Fruit fly (Drosophila melanogaster) whole organism, embryonic: ENCODE results near the gene Nup160.

Experiments used
- Adf1 ChIP-seq: fragments of 200-800 bp; sonication (Bioruptor generic); IDR thresholded peaks from 2 replicates; pipeline ENCODE4 v1.3.6; 2022; ENCODE audit warnings: missing biosample characterization, missing genetic modification characterization
- Awh ChIP-seq: fragments of 200-800 bp; sonication (Bioruptor generic); IDR thresholded peaks from 2 replicates; pipeline ENCODE4, ENCODE4 v1.3.6; 2022; ENCODE audit warnings: missing biosample characterization, missing genetic modification characterization
- CG10366 ChIP-seq: fragments of 200-800 bp; sonication (Bioruptor generic); IDR thresholded peaks from 2 replicates; pipeline ENCODE4 v1.3.6; 2022; ENCODE audit warnings: missing biosample characterization, missing genetic modification characterization
- CG11247 ChIP-seq: fragments of 200-800 bp; sonication (Bioruptor generic); IDR thresholded peaks from 2 replicates; pipeline ENCODE4 v1.3.6; 2022; ENCODE audit warnings: missing biosample characterization, missing genetic modification characterization
- CG11456 ChIP-seq: fragments of 200-800 bp; sonication (Bioruptor generic); IDR thresholded peaks from 3 replicates; pipeline ENCODE4 v1.3.6; 2022; ENCODE audit warnings: missing biosample characterization, missing genetic modification characterization
- CG12659 ChIP-seq: fragments of 200-800 bp; sonication (Bioruptor generic); optimal IDR thresholded peaks from 3 replicates; lab custom pipeline; 2017; ENCODE audit warnings: mild to moderate bottlenecking, missing biosample characterization, missing genetic modification reagents, missing genetic modification characterization
- CG12744 ChIP-seq: fragments of 200-800 bp; sonication (Bioruptor generic); optimal IDR thresholded peaks from 2 replicates; lab custom pipeline; 2016; ENCODE audit warnings: missing biosample characterization, missing genetic modification characterization
- CG15514 ChIP-seq: fragments of 200-800 bp; sonication (Bioruptor generic); optimal IDR thresholded peaks from 3 replicates; lab custom pipeline; 2017; ENCODE audit warnings: missing biosample characterization, missing genetic modification characterization, mild to moderate bottlenecking, moderate library complexity, missing genetic modification reagents
- CG16779 ChIP-seq: fragments of 200-800 bp; sonication (Bioruptor generic); IDR thresholded peaks from 2 replicates; pipeline ENCODE4 v1.3.6; 2022; ENCODE audit warnings: missing biosample characterization, missing genetic modification characterization
- CG17359 ChIP-seq: fragments of 200-800 bp; sonication (Bioruptor generic); optimal IDR thresholded peaks from 3 replicates; lab custom pipeline; 2018; ENCODE audit warnings: missing biosample characterization, mild to moderate bottlenecking, missing genetic modification characterization, moderate library complexity
- CG18599 ChIP-seq: fragments of 200-800 bp; sonication (Bioruptor generic); optimal IDR thresholded peaks from 3 replicates; lab custom pipeline; 2017; ENCODE audit warnings: missing biosample characterization, missing genetic modification characterization, mild to moderate bottlenecking, moderate library complexity, missing genetic modification reagents
- CG30403 ChIP-seq: fragments of 200-800 bp; sonication (Bioruptor generic); optimal IDR thresholded peaks from 3 replicates; lab custom pipeline; 2016; ENCODE audit warnings: missing biosample characterization, missing genetic modification characterization
- CG6813 ChIP-seq: fragments of 200-800 bp; sonication (Bioruptor generic); optimal IDR thresholded peaks from 2 replicates; lab custom pipeline; 2017; ENCODE audit warnings: missing biosample characterization, missing genetic modification characterization, mild to moderate bottlenecking, moderate library complexity, missing genetic modification reagents
- CG7987 ChIP-seq: fragments of 200-800 bp; sonication (Bioruptor generic); optimal IDR thresholded peaks from 2 replicates; lab custom pipeline; 2018; ENCODE audit warnings: missing biosample characterization, mild to moderate bottlenecking, missing genetic modification characterization, moderate library complexity
- Chrac-16 ChIP-seq: fragments of 200-800 bp; sonication (Bioruptor generic); optimal IDR thresholded peaks from 3 replicates; lab custom pipeline; 2016; ENCODE audit warnings: missing biosample characterization, missing genetic modification characterization
- Doc3 ChIP-seq: fragments of 200-800 bp; sonication (Bioruptor generic); IDR thresholded peaks from 3 replicates; pipeline ENCODE4 v1.3.6; 2022; ENCODE audit warnings: missing biosample characterization, missing genetic modification characterization; ENCODE audit not compliant: partially characterized antibody
- Dp ChIP-seq: fragments of 200-800 bp; sonication (Bioruptor generic); optimal IDR thresholded peaks from 2 replicates; lab custom pipeline; 2018; ENCODE audit warnings: missing biosample characterization, mild to moderate bottlenecking, missing genetic modification characterization, moderate library complexity
- Elba2 ChIP-seq: fragments of 200-800 bp; sonication (Bioruptor generic); optimal IDR thresholded peaks from 3 replicates; lab custom pipeline; 2016; ENCODE audit warnings: missing biosample characterization, missing genetic modification characterization
- Gug ChIP-seq: fragments of 200-800 bp; sonication (Bioruptor generic); IDR thresholded peaks from 4 replicates; pipeline ENCODE4 v1.3.6; 2022; ENCODE audit warnings: missing biosample characterization, missing genetic modification characterization
- H2.0 ChIP-seq: fragments of 200-800 bp; sonication (Bioruptor generic); IDR thresholded peaks from 2 replicates; pipeline ENCODE4 v1.3.6; 2022; ENCODE audit warnings: missing biosample characterization, missing genetic modification characterization
- Hand ChIP-seq: fragments of 200-800 bp; sonication (Bioruptor generic); optimal IDR thresholded peaks from 2 replicates; lab custom pipeline; 2017; ENCODE audit warnings: mild to moderate bottlenecking, missing biosample characterization, missing genetic modification reagents, missing genetic modification characterization
- Hmr ChIP-seq: fragments of 200-800 bp; sonication (Bioruptor generic); optimal IDR thresholded peaks from 3 replicates; lab custom pipeline; 2017; ENCODE audit warnings: mild to moderate bottlenecking, missing biosample characterization, missing genetic modification reagents, missing genetic modification characterization
- Meics ChIP-seq: fragments of 200-800 bp; sonication (Bioruptor generic); optimal IDR thresholded peaks from 2 replicates; lab custom pipeline; 2017; ENCODE audit warnings: missing biosample characterization, mild to moderate bottlenecking, missing genetic modification characterization
- PHDP ChIP-seq: fragments of 200-800 bp; sonication (Bioruptor generic); optimal IDR thresholded peaks from 3 replicates; lab custom pipeline; 2018; ENCODE audit warnings: missing biosample characterization, mild to moderate bottlenecking, missing genetic modification characterization, moderate library complexity
- Side ChIP-seq: fragments of 200-800 bp; sonication (Bioruptor generic); optimal IDR thresholded peaks from 2 replicates; lab custom pipeline; 2016; ENCODE audit warnings: missing biosample characterization, missing genetic modification characterization
- Trl ChIP-seq, 3 experiments: fragments of >200 bp in 2 of 3; fragments of 200-800 bp in 1 of 3; sonication (Bioruptor generic) in 1 of 3; optimal IDR thresholded peaks; 2 replicates in 1 of 3; 3 replicates in 2 of 3; lab custom pipeline; 2016 to 2017; ENCODE audit warnings: missing biosample characterization in 1 of 3, missing genetic modification characterization in 1 of 3
- Xbp1 ChIP-seq: fragments of 200-800 bp; sonication (Bioruptor generic); optimal IDR thresholded peaks from 3 replicates; lab custom pipeline; 2016; ENCODE audit warnings: missing biosample characterization, mild to moderate bottlenecking, missing genetic modification characterization
- ase ChIP-seq: fragments of 200-800 bp; sonication (Bioruptor generic); IDR thresholded peaks from 3 replicates; pipeline ENCODE4 v1.3.6; 2022; ENCODE audit warnings: missing biosample characterization, missing genetic modification characterization
- bbx ChIP-seq: fragments of 200-800 bp; sonication (Bioruptor generic); IDR thresholded peaks from 2 replicates; pipeline ENCODE4 v1.3.6; 2022; ENCODE audit warnings: missing biosample characterization, missing genetic modification characterization; ENCODE audit not compliant: partially characterized antibody
- bcd ChIP-seq: fragments of 200-800 bp; sonication (Bioruptor generic); optimal IDR thresholded peaks from 2 replicates; lab custom pipeline; 2017; ENCODE audit warnings: missing biosample characterization, mild to moderate bottlenecking, missing genetic modification characterization
- ci ChIP-seq: fragments of 200-800 bp; sonication (Bioruptor generic); IDR thresholded peaks from 3 replicates; pipeline ENCODE4 v1.3.6; 2022; ENCODE audit warnings: missing biosample characterization, missing genetic modification characterization
- corto ChIP-seq: fragments of 200-800 bp; sonication (Bioruptor generic); optimal IDR thresholded peaks from 2 replicates; lab custom pipeline; 2016; ENCODE audit warnings: missing biosample characterization, mild to moderate bottlenecking, missing genetic modification characterization, moderate library complexity
- croc ChIP-seq: fragments of 200-800 bp; sonication (Bioruptor generic); conservative IDR thresholded peaks from 3 replicates; pipeline ENCODE4 v1.3.6; 2022; ENCODE audit warnings: missing biosample characterization, missing genetic modification characterization
- disco-r ChIP-seq: fragments of 200-800 bp; sonication (Bioruptor generic); optimal IDR thresholded peaks from 2 replicates; lab custom pipeline; 2016; ENCODE audit warnings: missing biosample characterization, missing genetic modification characterization
- ewg ChIP-seq: fragments of 200-800 bp; sonication (Bioruptor generic); optimal IDR thresholded peaks from 3 replicates; lab custom pipeline; 2017; ENCODE audit warnings: mild to moderate bottlenecking, missing biosample characterization, missing genetic modification reagents, missing genetic modification characterization
- gem ChIP-seq: fragments of 200-800 bp; sonication (Bioruptor generic); optimal IDR thresholded peaks from 2 replicates; lab custom pipeline; 2019; ENCODE audit warnings: missing biosample characterization, mild to moderate bottlenecking, missing genetic modification characterization, moderate library complexity
- grn ChIP-seq: fragments of 200-800 bp; sonication (Bioruptor generic); optimal IDR thresholded peaks from 3 replicates; lab custom pipeline; 2017; ENCODE audit warnings: missing biosample characterization, missing genetic modification characterization
- jigr1 ChIP-seq: fragments of 200-800 bp; sonication (Bioruptor generic); IDR thresholded peaks from 3 replicates; pipeline ENCODE4 v1.3.6; 2022; ENCODE audit warnings: missing biosample characterization, missing genetic modification characterization
- ken ChIP-seq: fragments of 200-800 bp; sonication (Bioruptor generic); IDR thresholded peaks from 3 replicates; pipeline ENCODE4 v1.3.6; 2022; ENCODE audit warnings: missing biosample characterization, missing genetic modification characterization
- lbe ChIP-seq: fragments of 200-800 bp; sonication (Bioruptor generic); optimal IDR thresholded peaks from 2 replicates; lab custom pipeline; 2016; ENCODE audit warnings: missing biosample characterization, mild to moderate bottlenecking, missing genetic modification characterization
- phol ChIP-seq: fragments of 200-800 bp; sonication (Bioruptor generic); optimal IDR thresholded peaks from 3 replicates; lab custom pipeline; 2018; ENCODE audit warnings: missing biosample characterization, mild to moderate bottlenecking, missing genetic modification characterization, moderate library complexity
- pnt ChIP-seq: fragments of 200-800 bp; sonication (Bioruptor generic); optimal IDR thresholded peaks from 3 replicates; lab custom pipeline; 2016; ENCODE audit warnings: missing biosample characterization, missing genetic modification characterization
- pzg ChIP-seq: fragments of 200-800 bp; sonication (Bioruptor generic); optimal IDR thresholded peaks from 3 replicates; lab custom pipeline; 2018; ENCODE audit warnings: missing biosample characterization, mild to moderate bottlenecking, missing genetic modification characterization, moderate library complexity
- ranshi ChIP-seq: fragments of 200-800 bp; sonication (Bioruptor generic); IDR thresholded peaks from 2 replicates; pipeline ENCODE4 v1.3.6; 2022; ENCODE audit warnings: missing biosample characterization, missing genetic modification characterization
- row ChIP-seq: fragments of 200-800 bp; sonication (Bioruptor generic); IDR thresholded peaks from 3 replicates; pipeline ENCODE4 v1.3.6; 2022; ENCODE audit warnings: missing biosample characterization, missing genetic modification characterization
- scrt ChIP-seq: fragments of 200-800 bp; sonication (Bioruptor generic); optimal IDR thresholded peaks from 2 replicates; lab custom pipeline; 2018; ENCODE audit warnings: missing biosample characterization, mild to moderate bottlenecking, missing genetic modification characterization, moderate library complexity
- seq ChIP-seq: fragments of 200-800 bp; sonication (Bioruptor generic); IDR thresholded peaks from 2 replicates; pipeline ENCODE4 v1.3.6; 2022; ENCODE audit warnings: missing biosample characterization, missing genetic modification characterization
- slbo ChIP-seq: fragments of 200-800 bp; sonication (Bioruptor generic); IDR thresholded peaks from 2 replicates; pipeline ENCODE4 v1.3.6; 2022; ENCODE audit warnings: missing biosample characterization, missing genetic modification characterization
- ssp ChIP-seq: fragments of 200-800 bp; sonication (Bioruptor generic); IDR thresholded peaks from 2 replicates; pipeline ENCODE4 v1.3.6; 2022; ENCODE audit warnings: missing biosample characterization, missing genetic modification characterization

Nup160 gene

dm6 chr2L:11086357-11086924 is 37.1 kb upstream of the Nup160 start, which contains the start of gene CG16854 (continued):
- TF ChIP-seq pzg (GFP tag; lab: Kevin White, UChicago) (peak; percentile 27), CG12659 (GFP tag; lab: Kevin White, UChicago) (peak; percentile 10), Meics (GFP tag; lab: Kevin White, UChicago) (peak; percentile 12), corto (GFP tag; lab: Kevin White, UChicago) (no peak), croc (GFP tag; lab: Robert Waterston, UW) (no peak), Awh (GFP tag; lab: Robert Waterston, UW) (no peak), CG11247 (GFP tag; lab: Robert Waterston, UW) (0 out of 2 replicates have a peak, but pooled peaks have one; percentile 9), Adf1 (no peak), phol (tag; lab: Kevin White, UChicago) (no peak), CG17359 (tag; lab: Kevin White, UChicago) (no peak), bcd (GFP tag; lab: Kevin White, UChicago) (peak; percentile 17), Xbp1 (GFP tag; lab: Kevin White, UChicago) (peak; percentile 1), ssp (GFP tag; lab: Robert Waterston, UW) (no peak), CG30403 (GFP tag; lab: Kevin White, UChicago) (peak; percentile 13), seq (GFP tag; lab: Robert Waterston, UW) (peak; percentile 23; the same call in 1 of the 2 replicates), CG11456 (GFP tag; lab: Robert Waterston, UW) (0 out of 3 replicates have a peak, but pooled peaks have one; percentile 7), CG15514 (peak; percentile 32), disco-r (GFP tag; lab: Kevin White, UChicago) (no peak), CG7987 (GFP tag; lab: Kevin White, UChicago) (no peak), row (GFP tag; lab: Robert Waterston, UW) (peak; percentile 60), Trl (optimal IDR thresholded peaks at IDR 0.05; lab: Kevin White, UChicago) (peak; percentile 41 to 51), Trl (GFP tag; optimal IDR thresholded peaks at IDR 0.05; lab: Kevin White, UChicago) (peak; percentile 24), PHDP (tag; lab: Kevin White, UChicago) (no peak), CG6813 (GFP tag; lab: Kevin White, UChicago) (peak; percentile 16), ci (GFP tag; lab: Robert Waterston, UW) (peak; percentile 27; the same call in 1 of the 3 replicates), Doc3 (GFP tag; lab: Robert Waterston, UW) (no peak), CG10366 (GFP tag; lab: Robert Waterston, UW) (peak; percentile 9; the same call in 1 of the 2 replicates), ranshi (GFP tag; lab: Robert Waterston, UW) (0 out of 2 replicates have a peak, but pooled peaks have one; percentile 26), bbx (GFP tag; lab: Robert Waterston, UW) (0 out of 2 replicates have a peak, but pooled peaks have one; percentile 16), scrt (GFP tag; lab: Kevin White, UChicago) (peak; percentile 0), gem (tag; lab: Kevin White, UChicago) (peak; percentile 34), slbo (GFP tag; lab: Robert Waterston, UW) (peak; percentile 60; the same call in 1 of the 2 replicates), CG18599 (peak; percentile 47), Dp (GFP tag; lab: Kevin White, UChicago) (no peak), H2.0 (GFP tag; lab: Robert Waterston, UW) (no peak), Chrac-16 (GFP tag; lab: Kevin White, UChicago) (no peak), CG12744 (GFP tag; lab: Kevin White, UChicago) (no peak), Elba2 (GFP tag; lab: Kevin White, UChicago) (no peak), ase (0 out of 3 replicates have a peak, but pooled peaks have one; percentile 8), pnt (GFP tag; lab: Kevin White, UChicago) (no peak), Hmr (GFP tag; lab: Kevin White, UChicago) (peak; percentile 18), Side (GFP tag; lab: Kevin White, UChicago) (no peak), Hand (peak; percentile 20), grn (GFP tag; lab: Kevin White, UChicago) (no peak), Gug (GFP tag; lab: Robert Waterston, UW) (peak; percentile 18; the same call in 1 of the 4 replicates), jigr1 (GFP tag; lab: Robert Waterston, UW) (0 out of 3 replicates have a peak, but pooled peaks have one; percentile 19), ewg (GFP tag; lab: Kevin White, UChicago) (peak; percentile 99), CG16779 (GFP tag; lab: Robert Waterston, UW) (peak; percentile 55; the same call in 1 of the 2 replicates), ken (no peak), lbe (GFP tag; lab: Kevin White, UChicago) (no peak)
